Worm (Caenorhabditis elegans): ENCODE measurements around the gene T16A1.10.

DNA sequence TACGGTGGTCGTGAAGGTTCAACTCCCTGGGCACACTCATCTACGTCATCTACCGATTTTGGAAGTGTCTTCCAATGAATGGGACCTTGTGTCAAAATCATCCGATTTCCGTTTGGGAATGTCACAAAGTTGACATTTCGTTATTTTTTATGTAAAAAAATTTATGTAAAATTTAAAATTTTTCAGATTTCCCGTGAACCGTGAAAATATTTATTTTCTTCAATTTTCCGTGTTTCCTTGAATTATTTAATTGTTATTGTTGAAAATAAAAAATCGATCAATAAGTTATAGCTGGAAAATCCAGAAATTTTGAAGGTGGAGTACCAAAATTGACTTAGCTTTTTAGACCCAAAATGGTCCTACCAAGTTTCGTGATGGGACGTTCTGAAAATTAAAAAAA is 43.7 kb upstream of the T16A1.10 start, which contains the start of gene hpo-7:
- TF ChIP-seq tbx-37 (GFP tag; conservative IDR thresholded peaks at IDR 0.05) (no peak), hmg-4 (GFP tag; optimal IDR thresholded peaks at IDR 0.05) (no peak), tra-4 (tag; optimal IDR thresholded peaks at IDR 0.05) (no peak), F13C5.2 (tag; optimal IDR thresholded peaks at IDR 0.05) (no peak), flt-1 (GFP tag; IDR thresholded peaks at IDR 0.05) (no peak), pes-1 (GFP tag; IDR thresholded peaks at IDR 0.05) (no peak), hmbx-1 (tag; optimal IDR thresholded peaks at IDR 0.05) (no peak)
